Fruit fly (Drosophila melanogaster): Measurements from ENCODE around the gene CG3823.
A peak's percentile ranks its signal among the peaks of the same experiment; 100 is the strongest.

CG3823 gene

DNA sequence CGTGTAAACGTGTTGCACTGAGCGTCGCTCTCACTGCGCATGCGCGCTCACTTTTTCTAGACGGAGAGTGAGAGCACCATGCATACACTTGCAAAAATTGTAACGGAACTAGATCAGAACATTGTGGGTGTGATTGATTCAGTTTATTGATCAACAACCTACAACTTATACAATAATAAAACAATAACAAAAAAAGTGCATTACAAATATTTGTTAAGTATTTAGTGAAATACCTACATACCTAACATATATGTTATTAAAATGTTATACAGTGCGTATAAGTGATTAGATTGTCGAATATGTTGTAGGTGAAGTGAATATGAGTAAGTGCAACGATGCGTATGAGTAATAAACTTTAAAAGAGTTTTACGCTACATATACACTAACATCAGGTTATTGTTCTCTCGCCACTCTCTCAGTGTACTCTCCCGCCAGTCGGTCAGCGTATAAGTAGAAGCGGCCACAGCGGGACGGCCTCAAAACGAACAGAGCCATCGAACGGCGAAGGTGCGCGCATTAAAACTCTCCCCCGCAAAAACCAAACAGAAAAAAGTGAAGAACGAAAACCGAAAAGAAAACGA is 26.7 kb downstream of the CG3823 start, which contains the start of gene CG42240 (continued):
- peak; percentile 81 to 82 for TF ChIP-seq Pdp1 (GFP tag; optimal IDR thresholded peaks at IDR 0.05)
- no peak for TF ChIP-seq Hr39 (optimal IDR thresholded peaks at IDR 0.05)
- no peak for TF ChIP-seq sim (GFP tag; IDR thresholded peaks at IDR 0.05)
- no peak for TF ChIP-seq CG2199 (GFP tag; IDR thresholded peaks at IDR 0.05)
- peak in 1 of 3 experiments; percentile 69 for TF ChIP-seq Stat92E (GFP tag; optimal IDR thresholded peaks at IDR 0.05)
- TF ChIP-seq CG17328 (GFP tag; IDR thresholded peaks at IDR 0.05): peak; percentile 51; the same call in 1 of the 2 replicates
- TF ChIP-seq toy (GFP tag; IDR thresholded peaks at IDR 0.05): 0 out of 2 replicates have a peak, but pooled peaks have one; percentile 8
- TF ChIP-seq CG14965 (GFP tag; optimal IDR thresholded peaks at IDR 0.05; ENCODE audit: borderline replicate concordance): no peak
- no peak for TF ChIP-seq Optix (GFP tag; IDR thresholded peaks at IDR 0.05)
- peak; percentile 85 for TF ChIP-seq gsb-n (tag; optimal IDR thresholded peaks at IDR 0.05)
- peak; percentile 93 for TF ChIP-seq Sox102F (GFP tag; optimal IDR thresholded peaks at IDR 0.05)
- peak; percentile 75 for TF ChIP-seq CG12155 (GFP tag; optimal IDR thresholded peaks at IDR 0.05)
- TF ChIP-seq Ada2b (GFP tag; IDR thresholded peaks at IDR 0.05): peak; percentile 76
- peak; percentile 50 for TF ChIP-seq CG4617 (GFP tag; optimal IDR thresholded peaks at IDR 0.05; ENCODE audit: borderline replicate concordance)
- TF ChIP-seq fd102C (GFP tag; optimal IDR thresholded peaks at IDR 0.05): peak; percentile 46
- peak; percentile 31; the same call in 1 of the 2 replicates for TF ChIP-seq CG43689 (GFP tag; IDR thresholded peaks at IDR 0.05)
- TF ChIP-seq E2f1 (GFP tag; IDR thresholded peaks at IDR 0.05): peak; percentile 76
- TF ChIP-seq her (GFP tag; optimal IDR thresholded peaks at IDR 0.05): no peak
- no peak for TF ChIP-seq CG7963 (GFP tag; IDR thresholded peaks at IDR 0.05; ENCODE audit: partially characterized antibody)
- peak; percentile 14 for TF ChIP-seq schlank (tag; optimal IDR thresholded peaks at IDR 0.05)
- TF ChIP-seq pros (GFP tag; optimal IDR thresholded peaks at IDR 0.05): no peak
- peak; percentile 63 to 95 for TF ChIP-seq Hr51 (GFP tag; optimal IDR thresholded peaks at IDR 0.05)
- TF ChIP-seq D (optimal IDR thresholded peaks at IDR 0.05): no peak
- TF ChIP-seq D (GFP tag; optimal IDR thresholded peaks at IDR 0.05): peak; percentile 94
- TF ChIP-seq amos (GFP tag; IDR thresholded peaks at IDR 0.05; ENCODE audit: partially characterized antibody): no peak
- peak; percentile 79 for TF ChIP-seq sisA (GFP tag; IDR thresholded peaks at IDR 0.05)
- peak; percentile 88 for TF ChIP-seq CG11723 (GFP tag; optimal IDR thresholded peaks at IDR 0.05)
- TF ChIP-seq ase (GFP tag; IDR thresholded peaks at IDR 0.05): peak; percentile 58; the same call in 1 of the 3 replicates
- peak; percentile 93 for TF ChIP-seq CG9437 (GFP tag; optimal IDR thresholded peaks at IDR 0.05)
- no peak for TF ChIP-seq Kr (GFP tag; optimal IDR thresholded peaks at IDR 0.05)
- peak; percentile 59 for TF ChIP-seq pb (GFP tag; optimal IDR thresholded peaks at IDR 0.05)
- peak; percentile 23; the same call in 1 of the 2 replicates for TF ChIP-seq Ravus (GFP tag; IDR thresholded peaks at IDR 0.05)
- TF ChIP-seq CG7745 (tag; optimal IDR thresholded peaks at IDR 0.05): no peak
- peak; percentile 52; the same call in 1 of the 2 replicates for TF ChIP-seq Rx (GFP tag; IDR thresholded peaks at IDR 0.05)
- peak; percentile 78 for TF ChIP-seq Vsx1 (GFP tag; optimal IDR thresholded peaks at IDR 0.05)
- TF ChIP-seq CG10543 (GFP tag; optimal IDR thresholded peaks at IDR 0.05): peak; percentile 79
- no peak for TF ChIP-seq BEAF-32 (GFP tag; optimal IDR thresholded peaks at IDR 0.05)
- peak; percentile 77 for TF ChIP-seq CG5245 (GFP tag; optimal IDR thresholded peaks at IDR 0.05)
- TF ChIP-seq CG17385 (GFP tag; optimal IDR thresholded peaks at IDR 0.05): peak; percentile 90
- peak; percentile 13 for TF ChIP-seq CG9876 (GFP tag; optimal IDR thresholded peaks at IDR 0.05)
- TF ChIP-seq Sry-β (GFP tag; optimal IDR thresholded peaks at IDR 0.05): peak; percentile 40
- TF ChIP-seq CG10267 (tag; optimal IDR thresholded peaks at IDR 0.05): peak; percentile 87
- 0 out of 2 replicates have a peak, but pooled peaks have one; percentile 40 for TF ChIP-seq CG11085 (GFP tag; IDR thresholded peaks at IDR 0.05)
- TF ChIP-seq CG13296 (GFP tag; optimal IDR thresholded peaks at IDR 0.05): peak; percentile 92
- peak; percentile 75 for TF ChIP-seq Deaf1 (tag; optimal IDR thresholded peaks at IDR 0.05)
- TF ChIP-seq CG1832 (GFP tag; optimal IDR thresholded peaks at IDR 0.05): no peak
- peak; percentile 54; the same call in 1 of the 2 replicates for TF ChIP-seq CG9932 (GFP tag; IDR thresholded peaks at IDR 0.05)
- peak; percentile 88 for TF ChIP-seq ems (GFP tag; optimal IDR thresholded peaks at IDR 0.05)
- peak; percentile 80 for TF ChIP-seq wor (GFP tag; IDR thresholded peaks at IDR 0.05)

Measured in whole organism, embryonic.